Worm (Caenorhabditis elegans) whole organism, L2 larva: ENCODE measurements around the gene R04A9.3.
A peak's percentile ranks its signal among the peaks of the same experiment; 100 is the strongest.

ENCODE experiments used
- C34F6.9 ChIP-seq: fragments of 150-350 bp; optimal IDR thresholded peaks from 2 replicates; lab custom pipeline; 2014; ENCODE audit warnings: missing biosample characterization, missing genetic modification characterization
- F13H6.1 ChIP-seq: sonication (generic microtip); optimal IDR thresholded peaks from 2 replicates; lab custom pipeline; 2016; ENCODE audit warnings: missing genetic modification characterization, missing compliant biosample characterization
- Y55F3AM.14 ChIP-seq: fragments of 200-800 bp; sonication (Bioruptor generic); optimal IDR thresholded peaks from 2 replicates; lab custom pipeline; 2018; ENCODE audit warnings: mild to moderate bottlenecking, missing genetic modification characterization, missing compliant biosample characterization
- ZK546.5 ChIP-seq: sonication (generic microtip); optimal IDR thresholded peaks from 2 replicates; lab custom pipeline; 2017; ENCODE audit warnings: missing biosample characterization, missing genetic modification characterization
- alr-1 ChIP-seq: fragments of 150-350 bp; optimal IDR thresholded peaks from 2 replicates; lab custom pipeline; 2014; ENCODE audit warnings: missing biosample characterization, missing genetic modification characterization
- ama-1 ChIP-seq: fragments of 150-350 bp; optimal IDR thresholded peaks from 2 replicates; lab custom pipeline; 2018; ENCODE audit warnings: inconsistent platforms
- blmp-1 ChIP-seq: sonication (generic microtip); optimal IDR thresholded peaks from 2 replicates; lab custom pipeline; 2017; ENCODE audit warnings: missing genetic modification characterization, mild to moderate bottlenecking, missing compliant biosample characterization, antibody characterized with exemption, moderate library complexity; ENCODE audit not compliant: insufficient read depth
- ceh-16 ChIP-seq: fragments of 150-350 bp; optimal IDR thresholded peaks from 2 replicates; lab custom pipeline; 2014; ENCODE audit warnings: missing biosample characterization, missing genetic modification characterization
- ceh-82 ChIP-seq: fragments of 150-350 bp; optimal IDR thresholded peaks from 2 replicates; lab custom pipeline; 2014; ENCODE audit warnings: missing biosample characterization, missing genetic modification characterization
- crh-2 ChIP-seq: sonication (generic microtip); optimal IDR thresholded peaks from 2 replicates; lab custom pipeline; 2017; ENCODE audit warnings: missing biosample characterization, missing genetic modification characterization
- dmd-4 ChIP-seq: sonication (generic microtip); optimal IDR thresholded peaks from 2 replicates; lab custom pipeline; 2017; ENCODE audit warnings: missing biosample characterization, missing genetic modification characterization
- elt-3 ChIP-seq: sonication (generic microtip); optimal IDR thresholded peaks from 2 replicates; lab custom pipeline; 2017; ENCODE audit warnings: missing biosample characterization, missing genetic modification characterization
- fos-1 ChIP-seq: fragments of 150-350 bp; optimal IDR thresholded peaks from 2 replicates; lab custom pipeline; 2014; ENCODE audit warnings: missing biosample characterization, missing genetic modification characterization
- gmeb-1 ChIP-seq: fragments of 150-350 bp; optimal IDR thresholded peaks from 2 replicates; lab custom pipeline; 2014; ENCODE audit warnings: missing biosample characterization, missing genetic modification characterization
- lin-11 ChIP-seq: fragments of 150-350 bp; sonication (generic microtip); optimal IDR thresholded peaks from 2 replicates; lab custom pipeline; 2014; ENCODE audit warnings: missing biosample characterization, missing genetic modification characterization, inconsistent platforms, mixed read lengths
- lin-13 ChIP-seq: fragments of 150-350 bp; optimal IDR thresholded peaks from 2 replicates; lab custom pipeline; 2014; ENCODE audit warnings: missing biosample characterization, missing genetic modification reagents, missing genetic modification characterization
- lsy-2 ChIP-seq, 2 experiments: fragments of 150-350 bp in 1 of 2; sonication (generic microtip) in 1 of 2; optimal IDR thresholded peaks; 2 replicates each; lab custom pipeline; 2014 to 2017; ENCODE audit warnings: missing biosample characterization in 2 of 2, missing genetic modification characterization in 2 of 2
- mbf-1 ChIP-seq: sonication (generic microtip); optimal IDR thresholded peaks from 2 replicates; lab custom pipeline; 2017; ENCODE audit warnings: missing biosample characterization, missing genetic modification characterization
- mdl-1 ChIP-seq, 2 experiments: fragments of 150-350 bp in 1 of 2; sonication (generic microtip) in 1 of 2; optimal IDR thresholded peaks; 2 replicates each; lab custom pipeline; 2017; ENCODE audit warnings: missing biosample characterization in 2 of 2, missing genetic modification characterization in 2 of 2
- nhr-10 ChIP-seq: sonication (generic microtip); optimal IDR thresholded peaks from 2 replicates; lab custom pipeline; 2017; ENCODE audit warnings: missing biosample characterization, missing genetic modification characterization
- nhr-12 ChIP-seq: fragments of 150-350 bp; optimal IDR thresholded peaks from 2 replicates; lab custom pipeline; 2014; ENCODE audit warnings: missing biosample characterization, missing genetic modification characterization
- nhr-129 ChIP-seq: fragments of 150-350 bp; optimal IDR thresholded peaks from 2 replicates; lab custom pipeline; 2014; ENCODE audit warnings: missing biosample characterization, missing genetic modification characterization
- nhr-21 ChIP-seq: fragments of 150-350 bp; optimal IDR thresholded peaks from 2 replicates; lab custom pipeline; 2014; ENCODE audit warnings: missing biosample characterization, missing genetic modification characterization
- nhr-23 ChIP-seq: fragments of 150-350 bp; optimal IDR thresholded peaks from 2 replicates; lab custom pipeline; 2014; ENCODE audit warnings: missing biosample characterization, missing genetic modification reagents, missing genetic modification characterization
- nhr-237 ChIP-seq: fragments of 150-350 bp; optimal IDR thresholded peaks from 2 replicates; lab custom pipeline; 2014; ENCODE audit warnings: missing biosample characterization, missing genetic modification characterization
- nhr-25 ChIP-seq: fragments of 150-350 bp; sonication (generic microtip); optimal IDR thresholded peaks from 3 replicates; lab custom pipeline; 2014; ENCODE audit warnings: missing biosample characterization, missing genetic modification characterization
- nhr-77 ChIP-seq: fragments of 150-350 bp; optimal IDR thresholded peaks from 2 replicates; lab custom pipeline; 2014; ENCODE audit warnings: missing biosample characterization, missing genetic modification characterization
- peb-1 ChIP-seq: fragments of 150-350 bp; optimal IDR thresholded peaks from 2 replicates; lab custom pipeline; 2014; ENCODE audit warnings: missing biosample characterization, missing genetic modification characterization
- sma-3 ChIP-seq: sonication (generic microtip); optimal IDR thresholded peaks from 2 replicates; lab custom pipeline; 2016; ENCODE audit warnings: missing genetic modification reagents, missing genetic modification characterization, missing compliant biosample characterization
- sma-9 ChIP-seq, 2 experiments: fragments of 150-350 bp in 1 of 2; sonication (generic microtip) in 1 of 2; optimal IDR thresholded peaks; 2 replicates each; lab custom pipeline; 2014 to 2016; ENCODE audit warnings: missing genetic modification characterization in 2 of 2, mild to moderate bottlenecking in 1 of 2, missing biosample characterization in 1 of 2, missing compliant biosample characterization in 1 of 2, missing genetic modification reagents in 1 of 2, moderate library complexity in 1 of 2
- snpc-4 ChIP-seq: fragments of 150-350 bp; optimal IDR thresholded peaks from 2 replicates; lab custom pipeline; 2014; ENCODE audit warnings: missing biosample characterization, missing genetic modification characterization
- unc-39 ChIP-seq: fragments of 150-350 bp; optimal IDR thresholded peaks from 2 replicates; lab custom pipeline; 2014; ENCODE audit warnings: missing biosample characterization, missing genetic modification characterization
- unc-55 ChIP-seq: fragments of 150-350 bp; sonication (generic microtip); optimal IDR thresholded peaks from 3 replicates; lab custom pipeline; 2014; ENCODE audit warnings: missing biosample characterization, missing genetic modification reagents, missing genetic modification characterization
- unc-62 ChIP-seq: fragments of 150-350 bp; optimal IDR thresholded peaks from 2 replicates; lab custom pipeline; 2014; ENCODE audit warnings: missing biosample characterization, missing genetic modification reagents, missing genetic modification characterization
- zag-1 ChIP-seq: fragments of 150-350 bp; optimal IDR thresholded peaks from 2 replicates; lab custom pipeline; 2014; ENCODE audit warnings: missing biosample characterization, missing genetic modification characterization
- ztf-11 ChIP-seq: sonication (generic microtip); optimal IDR thresholded peaks from 2 replicates; lab custom pipeline; 2017; ENCODE audit warnings: missing biosample characterization, missing genetic modification characterization
- ztf-4 ChIP-seq: fragments of 150-350 bp; optimal IDR thresholded peaks from 2 replicates; lab custom pipeline; 2014; ENCODE audit warnings: missing biosample characterization, missing genetic modification characterization

R04A9.3 gene

ce11 chrX:394709-395108, 14.3 kb upstream of the R04A9.3 start, which contains the start of gene R04A9.7:
R04A9.7 (minus strand) TSS chrX:394892.
- TF ChIP-seq nhr-25, result no peak
- no peak for TF ChIP-seq mdl-1 (tag; optimal IDR thresholded peaks at IDR 0.05; lab: Kevin White, UChicago)
- no peak for TF ChIP-seq nhr-23 (tag; lab: Kevin White, UChicago)
- no peak for TF ChIP-seq unc-62 (GFP tag; lab: Kevin White, UChicago)
- TF ChIP-seq crh-2 (tag; lab: Kevin White, UChicago), result no peak
- TF ChIP-seq blmp-1 (tag; lab: Kevin White, UChicago), result no peak
- TF ChIP-seq fos-1 (tag; lab: Kevin White, UChicago), result no peak
- TF ChIP-seq unc-39 (tag; lab: Kevin White, UChicago), result no peak
- no peak for TF ChIP-seq sma-9 (GFP tag; optimal IDR thresholded peaks at IDR 0.05; lab: Kevin White, UChicago)
- no peak for TF ChIP-seq sma-9 (tag; optimal IDR thresholded peaks at IDR 0.05; lab: Kevin White, UChicago)
- TF ChIP-seq nhr-77, result no peak
- no peak for TF ChIP-seq ceh-82
- no peak for TF ChIP-seq nhr-10 (tag; lab: Kevin White, UChicago)
- TF ChIP-seq dmd-4 (tag; lab: Kevin White, UChicago), result no peak
- TF ChIP-seq gmeb-1, result no peak
- TF ChIP-seq ztf-11 (tag; lab: Kevin White, UChicago), result no peak
- no peak for TF ChIP-seq unc-55 (GFP tag; lab: Kevin White, UChicago)

ce11 chrX:390469-390868, 10.1 kb upstream of the R04A9.3 start, which contains the start of gene R04A9.9:
R04A9.9 (minus strand) TSS chrX:390569.
- no peak for TF ChIP-seq fos-1 (tag; lab: Kevin White, UChicago)

- TF ChIP-seq alr-1, result no peak
- no peak for TF ChIP-seq ama-1 (lab: Kevin White, UChicago)
- no peak for TF ChIP-seq mbf-1 (tag; lab: Kevin White, UChicago)
- no peak for TF ChIP-seq nhr-129 (tag; lab: Kevin White, UChicago)
- no peak for TF ChIP-seq gmeb-1
- no peak for TF ChIP-seq sma-9 (GFP tag; optimal IDR thresholded peaks at IDR 0.05; lab: Kevin White, UChicago)
- TF ChIP-seq sma-9 (tag; optimal IDR thresholded peaks at IDR 0.05; lab: Kevin White, UChicago), result no peak
- no peak for TF ChIP-seq lin-13 (GFP tag; lab: Kevin White, UChicago)
- no peak for TF ChIP-seq nhr-237
- no peak for TF ChIP-seq unc-39 (tag; lab: Kevin White, UChicago)
- no peak for TF ChIP-seq Y55F3AM.14 (GFP tag; lab: Kevin White, UChicago)
- TF ChIP-seq mdl-1 (tag; optimal IDR thresholded peaks at IDR 0.05; lab: Kevin White, UChicago), result no peak
- no peak for TF ChIP-seq unc-55 (GFP tag; lab: Kevin White, UChicago)
- no peak for TF ChIP-seq nhr-12 (tag; lab: Kevin White, UChicago)
- no peak for TF ChIP-seq elt-3
- no peak for TF ChIP-seq snpc-4
- no peak for TF ChIP-seq zag-1 (tag; lab: Kevin White, UChicago)
- TF ChIP-seq fos-1 (tag; lab: Kevin White, UChicago), result no peak
- TF ChIP-seq peb-1 (tag; lab: Kevin White, UChicago), result no peak
- no peak for TF ChIP-seq dmd-4 (tag; lab: Kevin White, UChicago)
- TF ChIP-seq nhr-25, result no peak
Measured at ce11 chrX:389566-389965, 9.2 kb upstream of the R04A9.3 start.

ce11 chrX:388728-389127, 8.3 kb upstream of the R04A9.3 start, which contains the start of gene ceh-93:
ceh-93 (minus strand) TSS chrX:388797.
- TF ChIP-seq nhr-23 (tag; lab: Kevin White, UChicago) (no peak), nhr-129 (tag; lab: Kevin White, UChicago) (peak; percentile 36), C34F6.9 (tag; lab: Kevin White, UChicago) (peak; percentile 52), unc-55 (GFP tag; lab: Kevin White, UChicago) (peak; percentile 58)
- TF ChIP-seq, all 48 proteins: peak for 3

ce11 chrX:382692-383091, 2.3 kb upstream of the R04A9.3 start, which contains the start of gene ife-2:
ife-2 (minus strand) TSS chrX:382709.
- TF ChIP-seq ceh-82 (no peak), lin-11 (tag; lab: Kevin White, UChicago) (peak; percentile 59), lin-13 (GFP tag; lab: Kevin White, UChicago) (peak; percentile 67), nhr-21 (tag; lab: Kevin White, UChicago) (peak; percentile 56), nhr-12 (tag; lab: Kevin White, UChicago) (no peak), nhr-129 (tag; lab: Kevin White, UChicago) (peak; percentile 58), snpc-4 (peak; percentile 18), ztf-4 (tag; lab: Kevin White, UChicago) (no peak), unc-55 (GFP tag; lab: Kevin White, UChicago) (peak; percentile 61), fos-1 (tag; lab: Kevin White, UChicago) (peak; percentile 84), sma-3 (GFP tag; lab: Kevin White, UChicago) (peak; percentile 72), nhr-25 (peak; percentile 64), C34F6.9 (tag; lab: Kevin White, UChicago) (peak; percentile 80), ZK546.5 (no peak), ceh-16 (tag; lab: Kevin White, UChicago) (peak; percentile 6), lsy-2 (tag; optimal IDR thresholded peaks at IDR 0.05; lab: Kevin White, UChicago) (peak; percentile 21 to 77), crh-2 (tag; lab: Kevin White, UChicago) (peak; percentile 72), gmeb-1 (peak; percentile 74), F13H6.1 (peak; percentile 55)
